Worm (Caenorhabditis elegans): ENCODE measurements around the gene F46B6.6.

DNA sequence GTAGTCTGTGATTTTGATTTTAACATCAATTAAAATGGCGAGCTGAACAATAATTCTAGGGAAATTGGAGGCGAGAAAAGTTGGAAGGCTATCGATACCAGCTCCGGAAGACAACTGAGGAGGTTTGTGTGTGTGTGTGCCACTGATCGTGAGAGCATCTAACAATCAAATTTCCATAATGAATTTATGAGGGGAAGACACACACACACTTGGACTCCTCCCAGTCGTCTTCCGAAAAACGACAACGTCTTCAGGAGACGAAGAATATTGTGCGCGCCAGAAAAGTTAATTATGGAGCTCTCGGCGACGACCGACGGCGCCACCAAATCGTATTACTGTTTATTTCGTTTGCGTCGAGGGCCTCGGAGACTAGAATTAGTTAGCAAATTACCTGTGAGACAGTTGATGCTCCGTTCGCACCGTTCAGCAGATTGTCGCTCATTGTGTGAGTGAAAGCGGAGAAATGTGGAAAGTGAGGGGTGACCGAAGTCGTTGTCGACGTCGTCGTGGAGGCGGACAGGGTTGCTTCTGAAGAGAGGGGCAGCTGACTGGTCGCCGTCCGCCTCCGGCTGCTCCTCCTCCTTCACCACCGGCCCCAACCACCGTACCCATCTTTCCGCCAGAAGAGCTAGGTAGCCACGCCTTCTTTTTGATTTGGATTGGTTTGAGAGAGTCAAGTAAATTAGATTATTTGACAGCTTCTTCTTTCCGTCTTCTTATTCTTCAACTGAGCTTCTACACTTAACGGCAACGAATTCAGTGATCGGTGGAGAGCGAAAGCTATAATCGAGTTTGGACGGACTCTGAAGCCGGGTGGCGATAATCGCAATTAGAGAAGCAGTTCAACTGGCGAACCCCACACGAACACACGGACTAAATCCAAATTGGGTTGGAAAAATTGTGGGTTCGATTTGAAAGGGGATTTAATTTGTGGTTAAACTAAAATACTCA, 17.6 kb downstream of the F46B6.6 start, which contains the start of gene unc-42:
- no peak for TF ChIP-seq him-1 (tag; optimal IDR thresholded peaks at IDR 0.05)
- no peak for TF ChIP-seq dao-5 (tag; optimal IDR thresholded peaks at IDR 0.05)
